Fruit fly (Drosophila melanogaster) whole organism, embryonic: ENCODE data around the gene CG31347.

Source experiments
- Abd-B ChIP-seq: fragments of 200-800 bp; sonication (Bioruptor generic); optimal IDR thresholded peaks from 2 replicates; lab custom pipeline; 2018; ENCODE audit warnings: missing biosample characterization, mild to moderate bottlenecking, missing genetic modification characterization, moderate library complexity
- Bteb2 ChIP-seq: fragments of 200-800 bp; sonication (Bioruptor generic); optimal IDR thresholded peaks from 2 replicates; lab custom pipeline; 2016; ENCODE audit warnings: missing biosample characterization, missing genetic modification characterization
- CG10979 ChIP-seq: fragments of 200-800 bp; sonication (Bioruptor generic); optimal IDR thresholded peaks from 2 replicates; lab custom pipeline; 2018; ENCODE audit warnings: missing biosample characterization, mild to moderate bottlenecking, missing genetic modification characterization, moderate library complexity
- CG12155 ChIP-seq: fragments of 200-800 bp; sonication (Bioruptor generic); optimal IDR thresholded peaks from 3 replicates; lab custom pipeline; 2016; ENCODE audit warnings: missing biosample characterization, missing genetic modification characterization
- CG13424 ChIP-seq: fragments of 200-800 bp; sonication (Bioruptor generic); optimal IDR thresholded peaks from 2 replicates; lab custom pipeline; 2019; ENCODE audit warnings: missing biosample characterization, mild to moderate bottlenecking, missing genetic modification characterization, moderate library complexity
- CG14441 ChIP-seq: fragments of 200-800 bp; sonication (Bioruptor generic); IDR thresholded peaks from 2 replicates; pipeline ENCODE4 v1.3.6; 2022; ENCODE audit warnings: missing biosample characterization, missing genetic modification characterization
- CG15514 ChIP-seq: fragments of 200-800 bp; sonication (Bioruptor generic); optimal IDR thresholded peaks from 3 replicates; lab custom pipeline; 2017; ENCODE audit warnings: missing biosample characterization, missing genetic modification characterization, mild to moderate bottlenecking, moderate library complexity, missing genetic modification reagents
- CG15696 ChIP-seq: fragments of 200-800 bp; sonication (Bioruptor generic); optimal IDR thresholded peaks from 2 replicates; lab custom pipeline; 2019; ENCODE audit warnings: missing biosample characterization, mild to moderate bottlenecking, missing genetic modification characterization, moderate library complexity
- CG1602 ChIP-seq: fragments of 200-800 bp; sonication (Bioruptor generic); optimal IDR thresholded peaks from 3 replicates; lab custom pipeline; 2016; ENCODE audit warnings: missing biosample characterization, missing genetic modification characterization
- CG18619 ChIP-seq: fragments of 200-800 bp; sonication (Bioruptor generic); optimal IDR thresholded peaks from 3 replicates; lab custom pipeline; 2017; ENCODE audit warnings: missing biosample characterization, mild to moderate bottlenecking, missing genetic modification characterization
- CG2202 ChIP-seq: fragments of 200-800 bp; sonication (Bioruptor generic); optimal IDR thresholded peaks from 2 replicates; lab custom pipeline; 2018; ENCODE audit warnings: missing biosample characterization, mild to moderate bottlenecking, missing genetic modification characterization
- CG30020 ChIP-seq: fragments of 200-800 bp; optimal IDR thresholded peaks from 2 replicates; lab custom pipeline; 2019; ENCODE audit warnings: missing biosample characterization, mild to moderate bottlenecking, missing genetic modification characterization, moderate library complexity
- CG32532 ChIP-seq: fragments of 200-800 bp; sonication (Bioruptor generic); IDR thresholded peaks from 2 replicates; pipeline ENCODE4 v1.3.6; 2022; ENCODE audit warnings: missing biosample characterization, missing genetic modification characterization
- CG34422 ChIP-seq: fragments of 200-800 bp; sonication (Bioruptor generic); IDR thresholded peaks from 3 replicates; pipeline ENCODE4 v1.3.6; 2022; ENCODE audit warnings: missing biosample characterization, missing genetic modification characterization
- CG43689 ChIP-seq: fragments of 200-800 bp; sonication (Bioruptor generic); IDR thresholded peaks from 2 replicates; pipeline ENCODE4 v1.3.6; 2022; ENCODE audit warnings: missing biosample characterization, missing genetic modification characterization
- CG4404 ChIP-seq: fragments of 200-800 bp; sonication (Bioruptor generic); IDR thresholded peaks from 2 replicates; pipeline ENCODE4 v1.3.6; 2022; ENCODE audit warnings: missing biosample characterization, missing genetic modification characterization
- CG7987 ChIP-seq: fragments of 200-800 bp; sonication (Bioruptor generic); optimal IDR thresholded peaks from 2 replicates; lab custom pipeline; 2018; ENCODE audit warnings: missing biosample characterization, mild to moderate bottlenecking, missing genetic modification characterization, moderate library complexity
- CG9437 ChIP-seq: fragments of 200-800 bp; sonication (Bioruptor generic); optimal IDR thresholded peaks from 2 replicates; lab custom pipeline; 2018; ENCODE audit warnings: missing biosample characterization, mild to moderate bottlenecking, missing genetic modification characterization
- CG9932 ChIP-seq: fragments of 200-800 bp; sonication (Bioruptor generic); IDR thresholded peaks from 2 replicates; pipeline ENCODE4 v1.3.6; 2022; ENCODE audit warnings: missing biosample characterization, missing genetic modification characterization
- Camta ChIP-seq: fragments of 200-800 bp; sonication (Bioruptor generic); optimal IDR thresholded peaks from 2 replicates; lab custom pipeline; 2016; ENCODE audit warnings: missing biosample characterization, missing genetic modification characterization
- Chrac-16 ChIP-seq: fragments of 200-800 bp; sonication (Bioruptor generic); optimal IDR thresholded peaks from 3 replicates; lab custom pipeline; 2016; ENCODE audit warnings: missing biosample characterization, missing genetic modification characterization
- CoRest ChIP-seq: fragments of 200-800 bp; sonication (Bioruptor generic); optimal IDR thresholded peaks from 3 replicates; lab custom pipeline; 2018; ENCODE audit warnings: missing biosample characterization, mild to moderate bottlenecking, missing genetic modification characterization, moderate library complexity
- Deaf1 ChIP-seq: fragments of 200-800 bp; optimal IDR thresholded peaks from 3 replicates; lab custom pipeline; 2019; ENCODE audit warnings: missing biosample characterization, mild to moderate bottlenecking, missing genetic modification characterization, moderate library complexity
- Drgx ChIP-seq: fragments of 200-800 bp; sonication (Bioruptor generic); IDR thresholded peaks from 2 replicates; pipeline ENCODE4 v1.3.6; 2022; ENCODE audit warnings: missing biosample characterization, missing genetic modification characterization
- E2f2 ChIP-seq: fragments of 200-800 bp; sonication (Bioruptor generic); IDR thresholded peaks from 2 replicates; pipeline ENCODE4 v1.3.6; 2022; ENCODE audit warnings: missing biosample characterization, missing genetic modification characterization
- Hr78 ChIP-seq, 2 experiments: fragments of 200-800 bp in 1 of 2; fragments of >200 bp in 1 of 2; sonication (Bioruptor generic) in 1 of 2; optimal IDR thresholded peaks; 2 replicates each; lab custom pipeline; 2017 to 2019; ENCODE audit warnings: missing biosample characterization in 2 of 2, missing genetic modification characterization in 2 of 2, mild to moderate bottlenecking in 1 of 2, moderate library complexity in 1 of 2
- MTF-1 ChIP-seq: fragments of 200-800 bp; sonication (Bioruptor generic); optimal IDR thresholded peaks from 2 replicates; lab custom pipeline; 2018; ENCODE audit warnings: missing biosample characterization, mild to moderate bottlenecking, missing genetic modification characterization, borderline replicate concordance
- Mrtf ChIP-seq: fragments of 200-800 bp; sonication (Bioruptor generic); IDR thresholded peaks from 3 replicates; pipeline ENCODE4 v1.3.6; 2022; ENCODE audit warnings: missing biosample characterization, missing genetic modification characterization
- Scr ChIP-seq: fragments of 200-800 bp; sonication (Bioruptor generic); IDR thresholded peaks from 2 replicates; pipeline ENCODE4 v1.3.6; 2022; ENCODE audit warnings: missing biosample characterization, missing genetic modification characterization; ENCODE audit not compliant: partially characterized antibody
- Six4 ChIP-seq: fragments of 200-800 bp; sonication (Bioruptor generic); optimal IDR thresholded peaks from 2 replicates; lab custom pipeline; 2016; ENCODE audit warnings: missing biosample characterization, missing genetic modification characterization
- Sry-β ChIP-seq: fragments of 200-800 bp; sonication (Bioruptor generic); optimal IDR thresholded peaks from 2 replicates; lab custom pipeline; 2018; ENCODE audit warnings: missing biosample characterization, mild to moderate bottlenecking, missing genetic modification characterization, moderate library complexity
- TFAM ChIP-seq: fragments of 200-800 bp; sonication (Bioruptor generic); optimal IDR thresholded peaks from 2 replicates; lab custom pipeline; 2017; ENCODE audit warnings: missing biosample characterization, missing genetic modification characterization, inconsistent platforms
- ap ChIP-seq: fragments of 200-800 bp; sonication (Bioruptor generic); IDR thresholded peaks from 2 replicates; pipeline ENCODE4 v1.3.6; 2022; ENCODE audit warnings: missing biosample characterization, missing genetic modification characterization
- ato ChIP-seq: fragments of 200-800 bp; sonication (Bioruptor generic); IDR thresholded peaks from 2 replicates; pipeline ENCODE4 v1.3.6; 2022; ENCODE audit warnings: missing biosample characterization, missing genetic modification characterization; ENCODE audit not compliant: partially characterized antibody
- cwo ChIP-seq: fragments of 200-800 bp; sonication (Bioruptor generic); optimal IDR thresholded peaks from 3 replicates; lab custom pipeline; 2017; ENCODE audit warnings: missing biosample characterization, missing genetic modification characterization, mild to moderate bottlenecking, moderate library complexity, missing genetic modification reagents
- dmrt11E ChIP-seq: fragments of 200-800 bp; sonication (Bioruptor generic); optimal IDR thresholded peaks from 3 replicates; lab custom pipeline; 2018; ENCODE audit warnings: missing biosample characterization, mild to moderate bottlenecking, missing genetic modification characterization, moderate library complexity
- dmrt99B ChIP-seq: fragments of 200-800 bp; sonication (Bioruptor generic); optimal IDR thresholded peaks from 2 replicates; lab custom pipeline; 2018; ENCODE audit warnings: missing biosample characterization, mild to moderate bottlenecking, missing genetic modification characterization, moderate library complexity
- eve ChIP-seq, 2 experiments: fragments of >200 bp; optimal IDR thresholded peaks; 2 replicates each; lab custom pipeline; 2017; ENCODE audit warnings: missing biosample characterization in 2 of 2, missing genetic modification characterization in 2 of 2
- hth ChIP-seq: fragments of >200 bp; optimal IDR thresholded peaks from 2 replicates; lab custom pipeline; 2017; ENCODE audit warnings: inconsistent platforms
- luna ChIP-seq: fragments of 200-800 bp; sonication (Bioruptor generic); optimal IDR thresholded peaks from 2 replicates; lab custom pipeline; 2016; ENCODE audit warnings: missing biosample characterization, missing genetic modification characterization
- mam ChIP-seq: fragments of 200-800 bp; sonication (Bioruptor generic); optimal IDR thresholded peaks from 3 replicates; lab custom pipeline; 2016; ENCODE audit warnings: missing biosample characterization, missing genetic modification characterization
- oc ChIP-seq: fragments of 200-800 bp; sonication (Bioruptor generic); optimal IDR thresholded peaks from 2 replicates; lab custom pipeline; 2018; ENCODE audit warnings: missing biosample characterization, mild to moderate bottlenecking, missing genetic modification characterization, moderate library complexity
- run ChIP-seq: fragments of 200-800 bp; sonication (Bioruptor generic); optimal IDR thresholded peaks from 3 replicates; lab custom pipeline; 2018; ENCODE audit warnings: missing biosample characterization, mild to moderate bottlenecking, missing genetic modification characterization
- salm ChIP-seq: fragments of 200-800 bp; sonication (Bioruptor generic); optimal IDR thresholded peaks from 2 replicates; lab custom pipeline; 2018; ENCODE audit warnings: missing biosample characterization, mild to moderate bottlenecking, missing genetic modification characterization
- sisA ChIP-seq: fragments of 200-800 bp; sonication (Bioruptor generic); IDR thresholded peaks from 2 replicates; pipeline ENCODE4 v1.3.6; 2022; ENCODE audit warnings: missing biosample characterization, missing genetic modification characterization
- ssp ChIP-seq: fragments of 200-800 bp; sonication (Bioruptor generic); IDR thresholded peaks from 2 replicates; pipeline ENCODE4 v1.3.6; 2022; ENCODE audit warnings: missing biosample characterization, missing genetic modification characterization
- tap ChIP-seq: fragments of 200-800 bp; optimal IDR thresholded peaks from 3 replicates; lab custom pipeline; 2019; ENCODE audit warnings: missing biosample characterization, mild to moderate bottlenecking, missing genetic modification characterization, moderate library complexity
- tin ChIP-seq: fragments of 200-800 bp; sonication (Bioruptor generic); optimal IDR thresholded peaks from 3 replicates; lab custom pipeline; 2016; ENCODE audit warnings: missing biosample characterization, missing genetic modification characterization
- trem ChIP-seq: fragments of 200-800 bp; optimal IDR thresholded peaks from 3 replicates; lab custom pipeline; 2019; ENCODE audit warnings: missing biosample characterization, mild to moderate bottlenecking, missing genetic modification characterization, moderate library complexity
- zfh1 ChIP-seq: fragments of 200-800 bp; sonication (Bioruptor generic); IDR thresholded peaks from 3 replicates; pipeline ENCODE4 v1.3.6; 2022; ENCODE audit warnings: missing biosample characterization, missing genetic modification characterization

Gene CG31347

dm6 chr3R:12722392-12722914 is 30.1 kb upstream of the CG31347 start, which contains the start of gene Men (continued):
- TF ChIP-seq CG15696 (tag; lab: Kevin White, UChicago) (peak; percentile 39), ap (GFP tag; lab: Robert Waterston, UW) (peak; percentile 37; the same call in 1 of the 2 replicates), ato (GFP tag; lab: Robert Waterston, UW) (no peak), Deaf1 (tag; lab: Kevin White, UChicago) (peak; percentile 43), sisA (GFP tag; lab: Robert Waterston, UW) (peak; percentile 61), CG12155 (peak; percentile 13), CG9932 (GFP tag; lab: Robert Waterston, UW) (0 out of 2 replicates have a peak, but pooled peaks have one; percentile 9), Scr (GFP tag; lab: Robert Waterston, UW) (no peak), Chrac-16 (GFP tag; lab: Kevin White, UChicago) (peak; percentile 20), Drgx (GFP tag; lab: Robert Waterston, UW) (peak; percentile 65; the same call in 1 of the 2 replicates), CG2202 (tag; lab: Kevin White, UChicago) (peak; percentile 7), CG13424 (peak; percentile 82), zfh1 (GFP tag; lab: Robert Waterston, UW) (0 out of 3 replicates have a peak, but pooled peaks have one; percentile 42), CG14441 (peak; percentile 63), Hr78 (GFP tag; optimal IDR thresholded peaks at IDR 0.05; lab: Kevin White, UChicago) (peak in 1 of 2 experiments; percentile 14), E2f2 (GFP tag; lab: Robert Waterston, UW) (peak; percentile 50; the same call in 1 of the 2 replicates), cwo (GFP tag; lab: Kevin White, UChicago) (peak; percentile 73), hth (lab: Kevin White, UChicago) (no peak), tap (tag; lab: Kevin White, UChicago) (peak; percentile 24), CoRest (tag; lab: Kevin White, UChicago) (peak; percentile 78), salm (tag; lab: Kevin White, UChicago) (peak; percentile 49), oc (tag; lab: Kevin White, UChicago) (peak; percentile 41), dmrt99B (tag; lab: Kevin White, UChicago) (peak; percentile 82), Bteb2 (GFP tag; lab: Kevin White, UChicago) (no peak), CG43689 (GFP tag; lab: Robert Waterston, UW) (no peak), eve (GFP tag; optimal IDR thresholded peaks at IDR 0.05; lab: Kevin White, UChicago) (peak in 1 of 2 experiments; percentile 32), Mrtf (GFP tag; lab: Robert Waterston, UW) (0 out of 3 replicates have a peak, but pooled peaks have one; percentile 20), MTF-1 (no peak), tin (GFP tag; lab: Kevin White, UChicago) (peak; percentile 27), CG34422 (GFP tag; lab: Robert Waterston, UW) (no peak), run (tag; lab: Kevin White, UChicago) (peak; percentile 31), CG7987 (GFP tag; lab: Kevin White, UChicago) (no peak), mam (GFP tag; lab: Kevin White, UChicago) (no peak), dmrt11E (peak; percentile 17), Abd-B (peak; percentile 17), CG18619 (GFP tag; lab: Kevin White, UChicago) (peak; percentile 45), CG30020 (tag; lab: Kevin White, UChicago) (peak; percentile 40), Sry-β (GFP tag; lab: Kevin White, UChicago) (no peak), ssp (GFP tag; lab: Robert Waterston, UW) (peak; percentile 49), TFAM (no peak), CG9437 (GFP tag; lab: Kevin White, UChicago) (peak; percentile 54), CG15514 (GFP tag; lab: Kevin White, UChicago) (peak; percentile 1), CG4404 (GFP tag; lab: Robert Waterston, UW) (no peak), luna (GFP tag; lab: Kevin White, UChicago) (no peak), CG1602 (GFP tag; lab: Kevin White, UChicago) (peak; percentile 26), trem (tag; lab: Kevin White, UChicago) (peak; percentile 11), Six4 (peak; percentile 13), CG10979 (tag; lab: Kevin White, UChicago) (peak; percentile 62), CG32532 (peak; percentile 60), Camta (GFP tag; lab: Kevin White, UChicago) (no peak)
